Fruit fly (Drosophila melanogaster) whole organism, embryonic: ENCODE measurements around the gene Ir7g.

Source experiments
- Atf-2 ChIP-seq: fragments of 200-800 bp; sonication (Bioruptor generic); optimal IDR thresholded peaks from 2 replicates; lab custom pipeline; 2016; ENCODE audit warnings: missing biosample characterization, missing genetic modification characterization
- BEAF-32 ChIP-seq: fragments of 200-800 bp; sonication (Bioruptor generic); optimal IDR thresholded peaks from 3 replicates; lab custom pipeline; 2017; ENCODE audit warnings: missing biosample characterization, missing genetic modification characterization, mild to moderate bottlenecking, moderate library complexity, missing genetic modification reagents
- Bgb ChIP-seq: fragments of 200-800 bp; sonication (Bioruptor generic); IDR thresholded peaks from 2 replicates; pipeline ENCODE4 v1.3.6; 2022; ENCODE audit warnings: missing biosample characterization, missing genetic modification characterization; ENCODE audit not compliant: partially characterized antibody
- Bteb2 ChIP-seq: fragments of 200-800 bp; sonication (Bioruptor generic); optimal IDR thresholded peaks from 2 replicates; lab custom pipeline; 2016; ENCODE audit warnings: missing biosample characterization, missing genetic modification characterization
- CG10267 ChIP-seq: fragments of 200-800 bp; sonication (Bioruptor generic); optimal IDR thresholded peaks from 2 replicates; lab custom pipeline; 2018; ENCODE audit warnings: missing biosample characterization, mild to moderate bottlenecking, missing genetic modification characterization, moderate library complexity
- CG11247 ChIP-seq: fragments of 200-800 bp; sonication (Bioruptor generic); IDR thresholded peaks from 2 replicates; pipeline ENCODE4 v1.3.6; 2022; ENCODE audit warnings: missing biosample characterization, missing genetic modification characterization
- CG12236 ChIP-seq: fragments of 200-800 bp; sonication (Bioruptor generic); optimal IDR thresholded peaks from 2 replicates; lab custom pipeline; 2016; ENCODE audit warnings: missing biosample characterization, missing genetic modification characterization
- CG13775 ChIP-seq: fragments of 200-800 bp; sonication (Bioruptor generic); optimal IDR thresholded peaks from 3 replicates; lab custom pipeline; 2017; ENCODE audit warnings: missing biosample characterization, mild to moderate bottlenecking, missing genetic modification characterization
- CG15696 ChIP-seq: fragments of 200-800 bp; sonication (Bioruptor generic); optimal IDR thresholded peaks from 2 replicates; lab custom pipeline; 2019; ENCODE audit warnings: missing biosample characterization, mild to moderate bottlenecking, missing genetic modification characterization, moderate library complexity
- CG16815 ChIP-seq: fragments of 200-800 bp; sonication (Bioruptor generic); optimal IDR thresholded peaks from 3 replicates; lab custom pipeline; 2017; ENCODE audit warnings: missing biosample characterization, mild to moderate bottlenecking, missing genetic modification characterization
- CG17802 ChIP-seq: fragments of 200-800 bp; sonication (Bioruptor generic); optimal IDR thresholded peaks from 2 replicates; lab custom pipeline; 2018; ENCODE audit warnings: missing biosample characterization, mild to moderate bottlenecking, missing genetic modification characterization, moderate library complexity
- CG18476 ChIP-seq: fragments of 200-800 bp; sonication (Bioruptor generic); optimal IDR thresholded peaks from 2 replicates; lab custom pipeline; 2016; ENCODE audit warnings: missing biosample characterization, mild to moderate bottlenecking, missing genetic modification characterization
- CG2116 ChIP-seq: fragments of 200-800 bp; sonication (Bioruptor generic); optimal IDR thresholded peaks from 3 replicates; lab custom pipeline; 2018; ENCODE audit warnings: missing biosample characterization, mild to moderate bottlenecking, missing genetic modification characterization
- CG2199 ChIP-seq: fragments of 200-800 bp; sonication (Bioruptor generic); IDR thresholded peaks from 3 replicates; pipeline ENCODE4 v1.3.6; 2022; ENCODE audit warnings: missing biosample characterization, missing genetic modification characterization
- CG2202 ChIP-seq: fragments of 200-800 bp; sonication (Bioruptor generic); optimal IDR thresholded peaks from 2 replicates; lab custom pipeline; 2018; ENCODE audit warnings: missing biosample characterization, mild to moderate bottlenecking, missing genetic modification characterization
- CG2712 ChIP-seq: fragments of 200-800 bp; optimal IDR thresholded peaks from 3 replicates; lab custom pipeline; 2019; ENCODE audit warnings: missing biosample characterization, mild to moderate bottlenecking, missing genetic modification characterization, moderate library complexity
- CG2875 ChIP-seq: fragments of 200-800 bp; sonication (Bioruptor generic); optimal IDR thresholded peaks from 2 replicates; lab custom pipeline; 2017; ENCODE audit warnings: missing biosample characterization, mild to moderate bottlenecking, missing genetic modification characterization, missing genetic modification reagents
- CG31365 ChIP-seq: fragments of 200-800 bp; sonication (Bioruptor generic); optimal IDR thresholded peaks from 2 replicates; lab custom pipeline; 2018; ENCODE audit warnings: missing biosample characterization, mild to moderate bottlenecking, missing genetic modification characterization
- CG4424 ChIP-seq: fragments of 200-800 bp; sonication (Bioruptor generic); optimal IDR thresholded peaks from 3 replicates; lab custom pipeline; 2016; ENCODE audit warnings: missing biosample characterization, missing genetic modification characterization
- CG4820 ChIP-seq: fragments of 200-800 bp; sonication (Bioruptor generic); optimal IDR thresholded peaks from 3 replicates; lab custom pipeline; 2016; ENCODE audit warnings: missing biosample characterization, missing genetic modification characterization
- CG8478 ChIP-seq: fragments of >200 bp; optimal IDR thresholded peaks from 2 replicates; lab custom pipeline; 2018
- MTF-1 ChIP-seq: fragments of 200-800 bp; sonication (Bioruptor generic); optimal IDR thresholded peaks from 2 replicates; lab custom pipeline; 2018; ENCODE audit warnings: missing biosample characterization, mild to moderate bottlenecking, missing genetic modification characterization, borderline replicate concordance
- Nf-YA ChIP-seq: fragments of 200-800 bp; sonication (Bioruptor generic); IDR thresholded peaks from 2 replicates; pipeline ENCODE4 v1.3.6; 2022; ENCODE audit warnings: missing biosample characterization, missing genetic modification characterization
- Oaz ChIP-seq: fragments of 200-800 bp; sonication (Bioruptor generic); IDR thresholded peaks from 2 replicates; pipeline ENCODE4 v1.3.6; 2022; ENCODE audit warnings: missing biosample characterization, missing genetic modification characterization
- Oli ChIP-seq: fragments of 200-800 bp; sonication (Bioruptor generic); optimal IDR thresholded peaks from 2 replicates; lab custom pipeline; 2018; ENCODE audit warnings: missing biosample characterization, mild to moderate bottlenecking, missing genetic modification characterization, moderate library complexity
- Spps ChIP-seq: fragments of 200-800 bp; sonication (Bioruptor generic); optimal IDR thresholded peaks from 2 replicates; lab custom pipeline; 2018; ENCODE audit warnings: missing biosample characterization, mild to moderate bottlenecking, missing genetic modification characterization
- Xbp1 ChIP-seq: fragments of 200-800 bp; sonication (Bioruptor generic); optimal IDR thresholded peaks from 3 replicates; lab custom pipeline; 2016; ENCODE audit warnings: missing biosample characterization, mild to moderate bottlenecking, missing genetic modification characterization
- ac ChIP-seq: fragments of 200-800 bp; sonication (Bioruptor generic); optimal IDR thresholded peaks from 3 replicates; lab custom pipeline; 2017; ENCODE audit warnings: missing biosample characterization, mild to moderate bottlenecking, missing genetic modification characterization
- ap ChIP-seq: fragments of 200-800 bp; sonication (Bioruptor generic); IDR thresholded peaks from 2 replicates; pipeline ENCODE4 v1.3.6; 2022; ENCODE audit warnings: missing biosample characterization, missing genetic modification characterization
- ase ChIP-seq: fragments of 200-800 bp; sonication (Bioruptor generic); IDR thresholded peaks from 3 replicates; pipeline ENCODE4 v1.3.6; 2022; ENCODE audit warnings: missing biosample characterization, missing genetic modification characterization
- caup ChIP-seq: fragments of 200-800 bp; sonication (Bioruptor generic); optimal IDR thresholded peaks from 3 replicates; lab custom pipeline; 2017; ENCODE audit warnings: missing biosample characterization, mild to moderate bottlenecking, missing genetic modification characterization, moderate library complexity; ENCODE audit not compliant: severe bottlenecking
- cwo ChIP-seq: fragments of 200-800 bp; sonication (Bioruptor generic); optimal IDR thresholded peaks from 3 replicates; lab custom pipeline; 2017; ENCODE audit warnings: missing biosample characterization, missing genetic modification characterization, mild to moderate bottlenecking, moderate library complexity, missing genetic modification reagents
- dmrt11E ChIP-seq: fragments of 200-800 bp; sonication (Bioruptor generic); optimal IDR thresholded peaks from 3 replicates; lab custom pipeline; 2018; ENCODE audit warnings: missing biosample characterization, mild to moderate bottlenecking, missing genetic modification characterization, moderate library complexity
- exex ChIP-seq: fragments of 200-800 bp; sonication (Bioruptor generic); optimal IDR thresholded peaks from 4 replicates; lab custom pipeline; 2018; ENCODE audit warnings: missing biosample characterization, mild to moderate bottlenecking, missing genetic modification characterization, moderate library complexity
- fd96Cb ChIP-seq: fragments of 200-800 bp; sonication (Bioruptor generic); optimal IDR thresholded peaks from 2 replicates; lab custom pipeline; 2018; ENCODE audit warnings: missing biosample characterization, mild to moderate bottlenecking, missing genetic modification characterization, moderate library complexity
- grau ChIP-seq: fragments of 200-800 bp; optimal IDR thresholded peaks from 3 replicates; lab custom pipeline; 2019; ENCODE audit warnings: missing biosample characterization, mild to moderate bottlenecking, missing genetic modification characterization, moderate library complexity
- h ChIP-seq: fragments of >200 bp; optimal IDR thresholded peaks from 2 replicates; lab custom pipeline; 2017
- hbn ChIP-seq: fragments of 200-800 bp; sonication (Bioruptor generic); IDR thresholded peaks from 2 replicates; pipeline ENCODE4 v1.3.6; 2022; ENCODE audit warnings: missing biosample characterization, missing genetic modification characterization; ENCODE audit not compliant: partially characterized antibody
- lab ChIP-seq: fragments of 200-800 bp; sonication (Bioruptor generic); optimal IDR thresholded peaks from 3 replicates; lab custom pipeline; 2017; ENCODE audit warnings: missing biosample characterization, missing genetic modification characterization, mild to moderate bottlenecking, moderate library complexity, missing genetic modification reagents
- lola ChIP-seq, 3 experiments: fragments of >200 bp in 2 of 3; fragments of 200-800 bp in 1 of 3; sonication (Bioruptor generic) in 1 of 3; optimal IDR thresholded peaks; 2 replicates each; lab custom pipeline; 2017 to 2019; ENCODE audit warnings: missing biosample characterization in 3 of 3, missing genetic modification characterization in 3 of 3, mild to moderate bottlenecking in 1 of 3, moderate library complexity in 1 of 3
- p53 ChIP-seq: fragments of 200-800 bp; sonication (Bioruptor generic); optimal IDR thresholded peaks from 2 replicates; lab custom pipeline; 2016; ENCODE audit warnings: missing biosample characterization, missing genetic modification characterization
- sima ChIP-seq: fragments of 200-800 bp; sonication (Bioruptor generic); optimal IDR thresholded peaks from 2 replicates; lab custom pipeline; 2016; ENCODE audit warnings: missing biosample characterization, missing genetic modification characterization
- sna ChIP-seq: fragments of 200-800 bp; sonication (Bioruptor generic); IDR thresholded peaks from 2 replicates; pipeline ENCODE4 v1.3.6; 2022; ENCODE audit warnings: missing biosample characterization, missing genetic modification characterization; ENCODE audit not compliant: partially characterized antibody
- sob ChIP-seq: fragments of 200-800 bp; sonication (Bioruptor generic); IDR thresholded peaks from 2 replicates; pipeline ENCODE4 v1.3.6; 2022; ENCODE audit warnings: missing biosample characterization, missing genetic modification characterization
- ttk ChIP-seq: fragments of 200-800 bp; sonication (Bioruptor generic); IDR thresholded peaks from 2 replicates; pipeline ENCODE4 v2.1.2; 2022; ENCODE audit warnings: missing biosample characterization, missing genetic modification characterization
- unc-4 ChIP-seq: fragments of 200-800 bp; sonication (Bioruptor generic); IDR thresholded peaks from 2 replicates; pipeline ENCODE4 v1.3.6; 2022; ENCODE audit warnings: missing biosample characterization, missing genetic modification characterization; ENCODE audit not compliant: partially characterized antibody

Ir7g gene

DNA sequence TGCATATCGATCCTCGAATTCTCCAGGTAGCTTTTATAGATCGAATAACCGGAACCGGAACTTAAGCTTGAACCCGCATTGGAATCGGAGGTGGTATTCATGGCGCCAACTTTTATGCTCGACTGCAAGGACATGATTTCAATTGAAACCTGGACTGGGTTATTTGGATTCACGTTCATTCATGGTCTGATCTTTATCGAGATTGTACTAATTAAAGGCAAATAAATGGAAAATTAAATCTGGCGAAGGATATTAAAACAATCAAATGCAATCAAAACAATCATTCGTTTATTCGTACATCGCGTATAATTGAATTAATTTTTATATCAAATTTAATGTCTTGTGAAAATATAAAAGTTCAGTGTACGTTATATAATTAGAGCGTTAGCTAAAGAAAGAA lies 534 bp upstream of the Ir7g start, which contains the start of gene Ir7f (continued):
- no peak for TF ChIP-seq CG15696 (tag; lab: Kevin White, UChicago)

- TF ChIP-seq dmrt11E (tag; lab: Kevin White, UChicago): peak; percentile 51
- peak; percentile 53; the same call in 1 of the 2 replicates for TF ChIP-seq sob
- TF ChIP-seq fd96Cb (tag; lab: Kevin White, UChicago): peak; percentile 35
- TF ChIP-seq h (lab: Kevin White, UChicago): no peak
- no peak for TF ChIP-seq Oaz (GFP tag; lab: Robert Waterston, UW)
- TF ChIP-seq ac (GFP tag; lab: Kevin White, UChicago): no peak
- TF ChIP-seq p53: no peak
- peak; percentile 52 for TF ChIP-seq CG4424 (GFP tag; lab: Kevin White, UChicago)
- TF ChIP-seq CG12236 (GFP tag; lab: Kevin White, UChicago): peak; percentile 15
- no peak for TF ChIP-seq CG8478 (lab: Kevin White, UChicago)
- no peak for TF ChIP-seq CG31365 (tag; lab: Kevin White, UChicago)
- TF ChIP-seq unc-4 (GFP tag; lab: Robert Waterston, UW): peak; percentile 50; the same call in 1 of the 2 replicates
- peak; percentile 34 for TF ChIP-seq CG4820 (GFP tag; lab: Kevin White, UChicago)
- peak; percentile 11 for TF ChIP-seq CG16815 (GFP tag; lab: Kevin White, UChicago)
- peak; percentile 73 for TF ChIP-seq CG2116 (GFP tag; lab: Kevin White, UChicago)
- TF ChIP-seq Atf-2 (GFP tag; lab: Kevin White, UChicago): peak; percentile 34
- no peak for TF ChIP-seq CG17802 (tag; lab: Kevin White, UChicago)
- TF ChIP-seq MTF-1 (GFP tag; lab: Kevin White, UChicago): peak; percentile 6
- peak; percentile 41 for TF ChIP-seq grau
- 0 out of 3 replicates have a peak, but pooled peaks have one; percentile 15 for TF ChIP-seq CG2199 (GFP tag; lab: Robert Waterston, UW)
- peak; percentile 72 for TF ChIP-seq lab (GFP tag; lab: Kevin White, UChicago)
- peak; percentile 35 for TF ChIP-seq CG2202 (tag; lab: Kevin White, UChicago)
- peak; percentile 41; the same call in 1 of the 2 replicates for TF ChIP-seq CG11247 (GFP tag; lab: Robert Waterston, UW)
- peak; percentile 64 for TF ChIP-seq CG2712
- peak; percentile 32 for TF ChIP-seq cwo (GFP tag; lab: Kevin White, UChicago)
- peak; percentile 90 for TF ChIP-seq CG10267 (tag; lab: Kevin White, UChicago)
- TF ChIP-seq sna (GFP tag; lab: Robert Waterston, UW): 0 out of 2 replicates have a peak, but pooled peaks have one; percentile 29
- no peak for TF ChIP-seq CG2875 (GFP tag; lab: Kevin White, UChicago)
- TF ChIP-seq hbn (GFP tag; lab: Robert Waterston, UW): peak; percentile 18; the same call in 1 of the 2 replicates
- 0 out of 2 replicates have a peak, but pooled peaks have one; percentile 11 for TF ChIP-seq Nf-YA
- peak; percentile 64 for TF ChIP-seq CG18476
- peak; percentile 47 for TF ChIP-seq CG13775 (GFP tag; lab: Kevin White, UChicago)
- TF ChIP-seq caup: peak; percentile 65
- no peak for TF ChIP-seq sima (GFP tag; lab: Kevin White, UChicago)
- peak in 1 of 3 experiments; percentile 30 for TF ChIP-seq lola (GFP tag; optimal IDR thresholded peaks at IDR 0.05; lab: Kevin White, UChicago)
- TF ChIP-seq BEAF-32 (GFP tag; lab: Kevin White, UChicago): peak; percentile 57
- TF ChIP-seq Bgb (GFP tag; lab: Robert Waterston, UW): no peak; the same call in 1 of the 2 replicates
- peak; percentile 38 for TF ChIP-seq Bteb2 (GFP tag; lab: Kevin White, UChicago)
- TF ChIP-seq Oli (tag; lab: Kevin White, UChicago): peak; percentile 5
- no peak for TF ChIP-seq ase (GFP tag; lab: Robert Waterston, UW)
- no peak for TF ChIP-seq ap (GFP tag; lab: Robert Waterston, UW)
- peak; percentile 24; the same call in 1 of the 2 replicates for TF ChIP-seq ttk (GFP tag; lab: Robert Waterston, UW)
- peak; percentile 23 for TF ChIP-seq Spps
- TF ChIP-seq exex (tag; lab: Kevin White, UChicago): peak; percentile 12
- TF ChIP-seq Xbp1: peak; percentile 56
Observed at dm6 chrX:7888386-7889024, 4.0 kb downstream of the Ir7g start, which contains the start of gene Acat1. Acat1 (minus strand) TSS chrX:7888785.
